Worm (Caenorhabditis elegans) whole organism, L4 larva: ENCODE measurements around the gene M04D8.4.

ENCODE experiments used
- D1046.2 ChIP-seq: fragments of 200-800 bp; sonication (Bioruptor generic); IDR thresholded peaks from 2 replicates; pipeline ENCODE4 v1.3.6; 2022; ENCODE audit warnings: missing genetic modification characterization, missing compliant biosample characterization
- F26F4.8 ChIP-seq: fragments of 200-800 bp; sonication (Bioruptor generic); conservative IDR thresholded peaks from 2 replicates; pipeline ENCODE4 v1.3.6; 2022; ENCODE audit warnings: missing genetic modification characterization, missing compliant biosample characterization
- R02D3.7 ChIP-seq: fragments of 150-350 bp; sonication (generic microtip); optimal IDR thresholded peaks from 3 replicates; lab custom pipeline; 2014; ENCODE audit warnings: missing biosample characterization, missing genetic modification characterization
- Y105C5A.15 ChIP-seq: fragments of 200-800 bp; sonication (Bioruptor generic); IDR thresholded peaks from 2 replicates; pipeline ENCODE4 v1.3.6; 2022; ENCODE audit warnings: missing genetic modification characterization, missing compliant biosample characterization
- ZK546.5 ChIP-seq, 2 experiments: sonication (generic microtip); optimal IDR thresholded peaks; 2 replicates each; lab custom pipeline; 2017; ENCODE audit warnings: missing biosample characterization in 2 of 2, missing genetic modification characterization in 2 of 2
- aly-2 ChIP-seq: sonication (generic microtip); optimal IDR thresholded peaks from 2 replicates; lab custom pipeline; 2018; ENCODE audit warnings: missing biosample characterization, missing genetic modification characterization
- ama-1 ChIP-seq: fragments of 150-350 bp; optimal IDR thresholded peaks from 2 replicates; lab custom pipeline; 2014; ENCODE audit warnings: inconsistent platforms, mixed read lengths
- ceh-28 ChIP-seq: fragments of 150-350 bp; optimal IDR thresholded peaks from 2 replicates; lab custom pipeline; 2014; ENCODE audit warnings: missing biosample characterization, missing genetic modification reagents, missing genetic modification characterization
- daf-12 ChIP-seq: fragments of 150-350 bp; optimal IDR thresholded peaks from 2 replicates; lab custom pipeline; 2014; ENCODE audit warnings: missing biosample characterization, missing genetic modification reagents, missing genetic modification characterization
- daf-19 ChIP-seq: fragments of 200-800 bp; sonication (Bioruptor generic); conservative IDR thresholded peaks from 2 replicates; pipeline ENCODE4 v1.3.6; 2022; ENCODE audit warnings: missing genetic modification characterization, missing compliant biosample characterization
- duxl-1 ChIP-seq: sonication (generic microtip); optimal IDR thresholded peaks from 2 replicates; lab custom pipeline; 2016; ENCODE audit warnings: mild to moderate bottlenecking, missing genetic modification characterization, moderate library complexity, missing compliant biosample characterization; ENCODE audit not compliant: poor library complexity
- egl-43 ChIP-seq: fragments of 200-800 bp; sonication (Bioruptor generic); IDR thresholded peaks from 2 replicates; pipeline ENCODE4 v1.3.6; 2022; ENCODE audit warnings: missing genetic modification reagents, missing genetic modification characterization, missing compliant biosample characterization
- jun-1 ChIP-seq: fragments of 150-350 bp; optimal IDR thresholded peaks from 2 replicates; lab custom pipeline; 2014; ENCODE audit warnings: missing biosample characterization, missing genetic modification reagents, missing genetic modification characterization
- lin-1 ChIP-seq: fragments of 200-800 bp; sonication (Bioruptor generic); IDR thresholded peaks from 2 replicates; pipeline ENCODE4 v1.3.6; 2022; ENCODE audit warnings: missing genetic modification reagents, missing genetic modification characterization, missing compliant biosample characterization
- lin-15B ChIP-seq: fragments of 150-350 bp; sonication (generic microtip); optimal IDR thresholded peaks from 3 replicates; lab custom pipeline; 2014; ENCODE audit warnings: missing biosample characterization, missing genetic modification characterization
- lin-38 ChIP-seq: fragments of 200-800 bp; sonication (Bioruptor generic); IDR thresholded peaks from 2 replicates; pipeline ENCODE4 v1.3.6; 2022; ENCODE audit warnings: missing genetic modification reagents, missing genetic modification characterization, missing compliant biosample characterization
- lsy-2 ChIP-seq, 2 experiments: fragments of 150-350 bp in 1 of 2; sonication (generic microtip) in 1 of 2; optimal IDR thresholded peaks; 2 replicates each; lab custom pipeline; 2014 to 2017; ENCODE audit warnings: missing biosample characterization in 2 of 2, missing genetic modification characterization in 2 of 2
- madf-5 ChIP-seq, 2 experiments: fragments of 200-800 bp; sonication (Bioruptor generic); IDR thresholded peaks; 2 replicates each; pipeline ENCODE4 v1.3.6; 2022; ENCODE audit warnings: missing compliant biosample characterization in 2 of 2, missing genetic modification characterization in 2 of 2
- mdt-29 ChIP-seq: fragments of 200-800 bp; sonication (Bioruptor generic); IDR thresholded peaks from 2 replicates; pipeline ENCODE4 v1.3.6; 2022; ENCODE audit warnings: missing genetic modification reagents, missing genetic modification characterization, missing compliant biosample characterization
- mxl-2 ChIP-seq: fragments of 200-800 bp; sonication (Bioruptor generic); conservative IDR thresholded peaks from 2 replicates; pipeline ENCODE4 v1.3.6; 2022; ENCODE audit warnings: missing genetic modification reagents, missing genetic modification characterization, missing compliant biosample characterization
- mxl-3 ChIP-seq: fragments of 200-800 bp; sonication (Bioruptor generic); optimal IDR thresholded peaks from 2 replicates; lab custom pipeline; 2018; ENCODE audit warnings: mild to moderate bottlenecking, missing genetic modification characterization, missing compliant biosample characterization
- nhr-10 ChIP-seq: fragments of 150-350 bp; optimal IDR thresholded peaks from 2 replicates; lab custom pipeline; 2014; ENCODE audit warnings: missing biosample characterization, missing genetic modification characterization
- nhr-102 ChIP-seq: sonication (generic microtip); optimal IDR thresholded peaks from 2 replicates; lab custom pipeline; 2016; ENCODE audit warnings: mild to moderate bottlenecking, missing genetic modification characterization, moderate library complexity, missing compliant biosample characterization
- nhr-237 ChIP-seq: sonication (generic microtip); optimal IDR thresholded peaks from 2 replicates; lab custom pipeline; 2017; ENCODE audit warnings: missing biosample characterization, missing genetic modification characterization
- nhr-25 ChIP-seq: sonication (generic microtip); optimal IDR thresholded peaks from 2 replicates; lab custom pipeline; 2017; ENCODE audit warnings: missing genetic modification characterization, mild to moderate bottlenecking, missing compliant biosample characterization, antibody characterized with exemption, moderate library complexity, borderline replicate concordance; ENCODE audit not compliant: insufficient read depth
- nhr-28 ChIP-seq: fragments of 150-350 bp; optimal IDR thresholded peaks from 2 replicates; lab custom pipeline; 2014; ENCODE audit warnings: missing biosample characterization, missing genetic modification characterization
- nhr-42 ChIP-seq: fragments of 200-800 bp; sonication (Bioruptor generic); IDR thresholded peaks from 2 replicates; pipeline ENCODE4 v1.3.6; 2022; ENCODE audit warnings: missing genetic modification characterization, missing compliant biosample characterization
- nhr-48 ChIP-seq: sonication (generic microtip); optimal IDR thresholded peaks from 2 replicates; lab custom pipeline; 2016; ENCODE audit warnings: mild to moderate bottlenecking, missing genetic modification characterization, missing compliant biosample characterization
- nhr-77 ChIP-seq: fragments of 150-350 bp; optimal IDR thresholded peaks from 2 replicates; lab custom pipeline; 2014; ENCODE audit warnings: missing biosample characterization, missing genetic modification characterization
- php-3 ChIP-seq: fragments of 200-800 bp; sonication (Bioruptor generic); IDR thresholded peaks from 2 replicates; pipeline ENCODE4 v1.3.6; 2022; ENCODE audit warnings: missing genetic modification reagents, missing genetic modification characterization, missing compliant biosample characterization
- tra-1 ChIP-seq: fragments of 200-800 bp; sonication (Bioruptor generic); IDR thresholded peaks from 2 replicates; pipeline ENCODE4 v1.3.6; 2022; ENCODE audit warnings: missing genetic modification reagents, missing genetic modification characterization, missing compliant biosample characterization
- unc-39 ChIP-seq: sonication (generic microtip); optimal IDR thresholded peaks from 2 replicates; lab custom pipeline; 2017; ENCODE audit warnings: missing biosample characterization, missing genetic modification characterization
- unc-62 ChIP-seq, 3 experiments: fragments of 150-350 bp in 1 of 3; sonication (generic microtip); optimal IDR thresholded peaks in 2 of 3; peaks in 1 of 3; 1 replicate in 1 of 3; 2 replicates in 2 of 3; lab custom pipeline; 2014 to 2017; ENCODE audit warnings: missing biosample characterization in 3 of 3, missing genetic modification characterization in 3 of 3, missing genetic modification reagents in 3 of 3, missing genotype in 1 of 3
- zip-2 ChIP-seq: fragments of 150-350 bp; optimal IDR thresholded peaks from 2 replicates; lab custom pipeline; 2014; ENCODE audit warnings: missing biosample characterization, missing genetic modification characterization
- ztf-7 ChIP-seq: fragments of 150-350 bp; optimal IDR thresholded peaks from 2 replicates; lab custom pipeline; 2014; ENCODE audit warnings: missing biosample characterization, missing genetic modification characterization

M04D8.4 gene

ce11 chrIII:10000428-10000827 is 30.0 kb downstream of the M04D8.4 start, which contains the start of gene C05B5.2:
Gene C05B5.2, minus strand, starts transcription at chrIII:10000528.
- TF ChIP-seq lsy-2 (tag; optimal IDR thresholded peaks at IDR 0.05; lab: Kevin White, UChicago) = no peak
- TF ChIP-seq jun-1 (tag; lab: Kevin White, UChicago) = no peak
- TF ChIP-seq ztf-7 (tag; lab: Kevin White, UChicago) = no peak
- no peak for TF ChIP-seq nhr-237
- no peak for TF ChIP-seq nhr-25 (tag; lab: Kevin White, UChicago)
- no peak for TF ChIP-seq lin-1 (GFP tag; lab: Robert Waterston, UW)
- TF ChIP-seq mdt-29 (GFP tag; lab: Robert Waterston, UW) = no peak
- no peak for TF ChIP-seq egl-43 (GFP tag; lab: Robert Waterston, UW)
- no peak for TF ChIP-seq D1046.2 (GFP tag; lab: Robert Waterston, UW)
- TF ChIP-seq mxl-3 (GFP tag; lab: Kevin White, UChicago) = no peak
- TF ChIP-seq Y105C5A.15 (GFP tag; lab: Robert Waterston, UW) = no peak
- no peak for TF ChIP-seq madf-5 (GFP tag; IDR thresholded peaks at IDR 0.05; lab: Robert Waterston, UW)
- TF ChIP-seq nhr-28 (tag; lab: Kevin White, UChicago) = no peak
- TF ChIP-seq tra-1 = no peak
- no peak for TF ChIP-seq duxl-1

- TF ChIP-seq mdt-29 (GFP tag; lab: Robert Waterston, UW) (no peak), ZK546.5 (tag; optimal IDR thresholded peaks at IDR 0.05; lab: Kevin White, UChicago) (no peak), nhr-42 (GFP tag; lab: Robert Waterston, UW) (no peak), lin-1 (GFP tag; lab: Robert Waterston, UW) (no peak), nhr-102 (tag; lab: Kevin White, UChicago) (no peak), ama-1 (no peak), lin-15B (tag; lab: Kevin White, UChicago) (no peak), zip-2 (no peak), R02D3.7 (no peak), php-3 (no peak), daf-19 (no peak), F26F4.8 (GFP tag; lab: Robert Waterston, UW) (no peak), aly-2 (tag; lab: Kevin White, UChicago) (no peak), duxl-1 (no peak), mxl-2 (GFP tag; lab: Robert Waterston, UW) (no peak), unc-39 (tag; lab: Kevin White, UChicago) (no peak)
- TF ChIP-seq, all 104 proteins: peak for 0
Measured at ce11 chrIII:9999235-9999634, 31.2 kb downstream of the M04D8.4 start, which contains the start of gene C05B5.17. Gene C05B5.17, minus strand, starts transcription at chrIII:9999335.

ce11 chrIII:9997890-9998289 is 32.6 kb downstream of the M04D8.4 start, which contains the start of gene pqn-8:
Gene pqn-8, minus strand, starts transcription at chrIII:9997990.
- TF ChIP-seq ceh-28 (tag; lab: Kevin White, UChicago) (no peak), daf-12 (tag; lab: Kevin White, UChicago) (no peak), lin-1 (GFP tag; lab: Robert Waterston, UW) (no peak), F26F4.8 (GFP tag; lab: Robert Waterston, UW) (no peak), nhr-10 (tag; lab: Kevin White, UChicago) (no peak), nhr-77 (tag; lab: Kevin White, UChicago) (no peak), lin-38 (GFP tag; lab: Robert Waterston, UW) (no peak)

- TF ChIP-seq unc-62 (GFP tag; optimal IDR thresholded peaks at IDR 0.05 in 1 of 2; lab: Kevin White, UChicago) (peak in 1 of 2 experiments; percentile 53), unc-62 (tag; optimal IDR thresholded peaks at IDR 0.05; lab: Kevin White, UChicago) (no peak), nhr-48 (tag; lab: Kevin White, UChicago) (no peak)
Measured at ce11 chrIII:9993535-9993934, 36.9 kb downstream of the M04D8.4 start, which contains the start of gene C05B5.4. Gene C05B5.4, plus strand, starts transcription at chrIII:9993885.
